Worm (Caenorhabditis elegans): ENCODE data around the gene C02G6.3.

C02G6.3 gene

DNA sequence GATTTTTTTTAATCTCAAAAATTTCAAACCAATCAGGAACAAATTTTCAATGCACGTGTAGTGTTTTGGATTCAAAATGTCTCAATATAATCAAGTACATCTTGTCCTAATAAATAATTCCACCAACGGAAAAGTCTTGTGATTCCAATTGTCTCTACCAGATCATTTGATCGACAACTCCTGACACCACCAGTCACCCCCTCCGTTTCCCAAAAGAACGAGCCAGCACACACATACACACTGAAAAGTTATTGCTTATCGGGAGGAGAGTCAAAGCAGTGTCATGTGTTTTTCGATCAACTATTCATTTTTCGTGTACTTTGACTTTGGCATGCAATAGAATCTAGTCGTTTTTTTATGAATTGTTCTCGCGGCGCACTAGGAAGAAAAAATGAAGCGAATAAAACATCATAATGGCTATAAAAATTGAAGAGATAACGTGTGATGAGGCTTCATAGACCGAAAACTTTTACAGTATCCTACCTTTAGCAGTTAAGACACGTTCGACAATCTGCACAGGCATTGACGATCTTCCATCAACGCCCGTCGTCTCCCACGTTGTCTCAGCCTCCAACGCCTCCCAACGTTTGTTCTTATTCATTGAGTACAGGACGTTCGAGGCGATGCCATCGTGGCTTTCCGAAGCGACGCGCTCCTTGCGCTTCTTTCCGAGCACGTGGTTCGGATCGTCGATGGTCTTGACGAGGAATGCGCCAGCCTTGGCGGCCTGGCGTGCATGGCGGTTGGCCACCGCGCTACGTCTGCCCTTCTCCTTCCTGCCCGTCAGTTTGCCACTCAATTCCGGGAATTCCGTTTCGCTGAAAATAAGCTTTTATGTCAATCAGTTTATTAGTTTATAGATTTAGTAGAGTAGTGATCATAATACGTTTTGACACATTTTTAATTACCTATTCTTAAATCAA, 36.5 kb upstream of the C02G6.3 start (continued):
- TF ChIP-seq D2030.7 (GFP tag; IDR thresholded peaks at IDR 0.05) = no peak
- peak; percentile 38; the same call in 1 of the 2 replicates for TF ChIP-seq Y79H2A.3 (GFP tag; conservative IDR thresholded peaks at IDR 0.05)
- TF ChIP-seq ceh-100 (GFP tag; IDR thresholded peaks at IDR 0.05) = no peak
- peak; percentile 12 for TF ChIP-seq tbp1 (GFP tag; optimal IDR thresholded peaks at IDR 0.05)
- peak; percentile 40 for TF ChIP-seq madf-10 (tag; optimal IDR thresholded peaks at IDR 0.05)
- peak; percentile 78; the same call in 1 of the 2 replicates for TF ChIP-seq egrh-3 (GFP tag; IDR thresholded peaks at IDR 0.05)
- no peak for TF ChIP-seq ama-1 (optimal IDR thresholded peaks at IDR 0.05)
- TF ChIP-seq ama-1 (GFP tag; optimal IDR thresholded peaks at IDR 0.05) = no peak
- peak; percentile 56 for TF ChIP-seq K11D2.4 (GFP tag; IDR thresholded peaks at IDR 0.05)
- peak; percentile 78 for TF ChIP-seq nhr-80 (tag; optimal IDR thresholded peaks at IDR 0.05)
- peak; percentile 85 for TF ChIP-seq pha-4 (tag; optimal IDR thresholded peaks at IDR 0.05)
- 0 out of 2 replicates have a peak, but pooled peaks have one; percentile 21 for TF ChIP-seq C17E4.6 (GFP tag; IDR thresholded peaks at IDR 0.05)
- TF ChIP-seq attf-5 (GFP tag; optimal IDR thresholded peaks at IDR 0.05) = peak; percentile 19
- peak; percentile 67; the same call in 1 of the 2 replicates for TF ChIP-seq Y53G8AR.9 (GFP tag; conservative IDR thresholded peaks at IDR 0.05)
- no peak for TF ChIP-seq tbx-9 (tag; optimal IDR thresholded peaks at IDR 0.05; ENCODE audit: borderline replicate concordance)

DNA sequence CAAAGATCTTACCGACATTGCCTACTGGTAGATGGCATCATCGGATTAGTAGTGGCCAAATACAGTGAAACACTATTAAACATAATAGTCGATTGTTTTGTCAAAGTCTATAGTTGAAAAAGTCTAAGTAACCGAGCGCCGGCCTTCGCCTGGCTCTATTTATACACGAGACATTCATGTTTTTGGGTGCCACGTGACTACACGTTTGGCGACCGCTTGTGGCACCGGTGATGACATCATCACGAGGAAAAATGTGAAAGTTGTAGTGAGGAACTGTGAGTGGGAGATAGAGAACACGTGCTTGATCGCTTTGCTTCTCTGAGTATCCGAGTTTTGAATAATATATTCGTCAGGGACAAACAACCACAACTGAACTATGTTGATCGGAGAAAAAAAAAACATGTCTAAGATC, 35.8 kb upstream of the C02G6.3 start:
- TF ChIP-seq unc-62 (GFP tag; optimal IDR thresholded peaks at IDR 0.05) (no peak), K11D2.4 (GFP tag; IDR thresholded peaks at IDR 0.05) (peak; percentile 82), pbrm-1 (GFP tag; IDR thresholded peaks at IDR 0.05) (0 out of 2 replicates have a peak, but pooled peaks have one; percentile 48), aptf-2 (GFP tag; conservative IDR thresholded peaks at IDR 0.05) (no peak), egl-44 (GFP tag; IDR thresholded peaks at IDR 0.05) (peak; percentile 79), snpc-1.3 (tag; optimal IDR thresholded peaks at IDR 0.05; ENCODE audit: insufficient read depth) (no peak), somi-1 (GFP tag; optimal IDR thresholded peaks at IDR 0.05) (peak; percentile 78), let-607 (tag; optimal IDR thresholded peaks at IDR 0.05) (peak in 1 of 2 experiments; percentile 15), Y53F4B.3 (GFP tag; IDR thresholded peaks at IDR 0.05) (no peak), nhr-120 (GFP tag; IDR thresholded peaks at IDR 0.05) (no peak), ceh-79 (tag; optimal IDR thresholded peaks at IDR 0.05) (no peak), him-1 (tag; optimal IDR thresholded peaks at IDR 0.05) (no peak), ztf-6 (GFP tag; IDR thresholded peaks at IDR 0.05) (no peak), lin-35 (GFP tag; optimal IDR thresholded peaks at IDR 0.05) (no peak), lin-40 (tag; optimal IDR thresholded peaks at IDR 0.05) (peak; percentile 74), ztf-25 (GFP tag; IDR thresholded peaks at IDR 0.05) (no peak), hmg-1.2 (GFP tag; IDR thresholded peaks at IDR 0.05) (peak; percentile 20; the same call in 1 of the 2 replicates), F33H1.4 (GFP tag; IDR thresholded peaks at IDR 0.05) (no peak), cebp-2 (GFP tag; IDR thresholded peaks at IDR 0.05) (no peak), C06A6.2 (GFP tag; conservative IDR thresholded peaks at IDR 0.05) (peak; percentile 56), Y67H2A.10 (GFP tag; conservative IDR thresholded peaks at IDR 0.05) (peak; percentile 63), snpc-4 (GFP tag; optimal IDR thresholded peaks at IDR 0.05) (no peak), snpc-4 (tag; optimal IDR thresholded peaks at IDR 0.05) (peak in 2 of 4 experiments; percentile 26 to 47), hrde-1 (tag; optimal IDR thresholded peaks at IDR 0.05; ENCODE audit: borderline replicate concordance) (no peak), cebp-1 (GFP tag; IDR thresholded peaks at IDR 0.05) (peak; percentile 58; the same call in 1 of the 2 replicates), cebp-1 (tag; optimal IDR thresholded peaks at IDR 0.05) (peak; percentile 79), B0035.1 (tag; optimal IDR thresholded peaks at IDR 0.05) (no peak), dpl-1 (GFP tag; optimal IDR thresholded peaks at IDR 0.05) (no peak), lin-54 (GFP tag; optimal IDR thresholded peaks at IDR 0.05) (no peak), Y79H2A.3 (GFP tag; conservative IDR thresholded peaks at IDR 0.05) (no peak), akir-1 (GFP tag; optimal IDR thresholded peaks at IDR 0.05) (no peak), C17E4.6 (GFP tag; IDR thresholded peaks at IDR 0.05) (no peak), lsl-1 (GFP tag; optimal IDR thresholded peaks at IDR 0.05) (no peak)

All from whole organism, young adult.